Worm (Caenorhabditis elegans) whole organism, L4 larva: ENCODE results near the gene C38H2.3.

ENCODE experiments used
- D1046.2 ChIP-seq: fragments of 200-800 bp; sonication (Bioruptor generic); IDR thresholded peaks from 2 replicates; pipeline ENCODE4 v1.3.6; 2022; ENCODE audit warnings: missing genetic modification characterization, missing compliant biosample characterization
- F44E2.7 ChIP-seq: fragments of 200-800 bp; sonication (Bioruptor generic); IDR thresholded peaks from 2 replicates; pipeline ENCODE4 v2.1.2; 2022; ENCODE audit warnings: missing genetic modification characterization, missing compliant biosample characterization
- T20F7.1 ChIP-seq: fragments of 200-800 bp; sonication (Bioruptor generic); optimal IDR thresholded peaks from 2 replicates; lab custom pipeline; 2018; ENCODE audit warnings: mild to moderate bottlenecking, missing genetic modification characterization, missing compliant biosample characterization
- Y48G9A.11 ChIP-seq: fragments of 200-800 bp; sonication (Bioruptor generic); IDR thresholded peaks from 2 replicates; pipeline ENCODE4 v1.3.6; 2022; ENCODE audit warnings: missing genetic modification reagents, missing genetic modification characterization, missing compliant biosample characterization
- Y75B8A.6 ChIP-seq: fragments of 200-800 bp; sonication (Bioruptor generic); IDR thresholded peaks from 2 replicates; pipeline ENCODE4 v1.3.6; 2022; ENCODE audit warnings: missing genetic modification reagents, missing genetic modification characterization, missing compliant biosample characterization
- aha-1 ChIP-seq: fragments of 150-350 bp; peaks from one replicate; lab custom pipeline; 2014; ENCODE audit warnings: missing biosample characterization, missing genetic modification characterization
- ama-1 ChIP-seq: fragments of 150-350 bp; optimal IDR thresholded peaks from 2 replicates; lab custom pipeline; 2014; ENCODE audit warnings: inconsistent platforms, mixed read lengths
- arid-1 ChIP-seq: fragments of 200-800 bp; sonication (Bioruptor generic); conservative IDR thresholded peaks from 2 replicates; pipeline ENCODE4 v1.3.6; 2022; ENCODE audit warnings: missing genetic modification reagents, missing genetic modification characterization, missing compliant biosample characterization
- ceh-62 ChIP-seq: sonication (generic microtip); optimal IDR thresholded peaks from 2 replicates; lab custom pipeline; 2017; ENCODE audit warnings: missing biosample characterization, missing genetic modification characterization
- ctbp-1 ChIP-seq: fragments of 200-800 bp; sonication (Bioruptor generic); IDR thresholded peaks from 2 replicates; pipeline ENCODE4 v1.3.6; 2022; ENCODE audit warnings: missing genetic modification reagents, missing genetic modification characterization, missing compliant biosample characterization
- daf-12 ChIP-seq: fragments of 150-350 bp; optimal IDR thresholded peaks from 2 replicates; lab custom pipeline; 2014; ENCODE audit warnings: missing biosample characterization, missing genetic modification reagents, missing genetic modification characterization
- daf-16 ChIP-seq, 3 experiments: sonication (generic microtip); optimal IDR thresholded peaks; 2 replicates each; lab custom pipeline; 2016 to 2017; ENCODE audit warnings: missing genetic modification characterization in 3 of 3, missing genetic modification reagents in 3 of 3, mild to moderate bottlenecking in 2 of 3, missing compliant biosample characterization in 2 of 3, missing biosample characterization in 1 of 3, moderate library complexity in 1 of 3
- dmd-6 ChIP-seq: fragments of 200-800 bp; sonication (Bioruptor generic); IDR thresholded peaks from 2 replicates; pipeline ENCODE4 v1.3.6; 2022; ENCODE audit warnings: missing genetic modification reagents, missing genetic modification characterization, missing compliant biosample characterization
- dmd-9 ChIP-seq: fragments of 200-800 bp; sonication (Bioruptor generic); IDR thresholded peaks from 2 replicates; pipeline ENCODE4 v1.3.6; 2022; ENCODE audit warnings: missing genetic modification reagents, missing genetic modification characterization, missing compliant biosample characterization
- dpl-1 ChIP-seq: fragments of 150-350 bp; optimal IDR thresholded peaks from 2 replicates; lab custom pipeline; 2014; ENCODE audit warnings: missing biosample characterization, missing genetic modification reagents, missing genetic modification characterization
- dve-1 ChIP-seq: sonication (generic microtip); optimal IDR thresholded peaks from 2 replicates; lab custom pipeline; 2017; ENCODE audit warnings: antibody characterized with exemption, mild to moderate bottlenecking, missing genetic modification characterization, missing compliant biosample characterization; ENCODE audit not compliant: insufficient read depth
- egl-27 ChIP-seq: sonication (generic microtip); optimal IDR thresholded peaks from 3 replicates; lab custom pipeline; 2017; ENCODE audit warnings: missing biosample characterization, missing genetic modification reagents, missing genetic modification characterization
- gei-8 ChIP-seq: fragments of 200-800 bp; sonication (Bioruptor generic); optimal IDR thresholded peaks from 2 replicates; lab custom pipeline; 2018; ENCODE audit warnings: mild to moderate bottlenecking, missing genetic modification characterization, missing compliant biosample characterization
- hif-1 ChIP-seq, 2 experiments: sonication (generic microtip); optimal IDR thresholded peaks; 2 replicates each; lab custom pipeline; 2016 to 2017; ENCODE audit warnings: missing compliant biosample characterization in 2 of 2, missing genetic modification characterization in 2 of 2, missing genetic modification reagents in 2 of 2, missing genotype in 2 of 2, mild to moderate bottlenecking in 1 of 2
- lin-1 ChIP-seq: fragments of 200-800 bp; sonication (Bioruptor generic); IDR thresholded peaks from 2 replicates; pipeline ENCODE4 v1.3.6; 2022; ENCODE audit warnings: missing genetic modification reagents, missing genetic modification characterization, missing compliant biosample characterization
- lin-29 ChIP-seq: fragments of 200-800 bp; sonication (Bioruptor generic); IDR thresholded peaks from 2 replicates; pipeline ENCODE4 v1.3.6; 2022; ENCODE audit warnings: missing genetic modification reagents, missing genetic modification characterization, missing compliant biosample characterization
- lin-38 ChIP-seq: fragments of 200-800 bp; sonication (Bioruptor generic); IDR thresholded peaks from 2 replicates; pipeline ENCODE4 v1.3.6; 2022; ENCODE audit warnings: missing genetic modification reagents, missing genetic modification characterization, missing compliant biosample characterization
- lsy-2 ChIP-seq, 2 experiments: fragments of 150-350 bp in 1 of 2; sonication (generic microtip) in 1 of 2; optimal IDR thresholded peaks; 2 replicates each; lab custom pipeline; 2014 to 2017; ENCODE audit warnings: missing biosample characterization in 2 of 2, missing genetic modification characterization in 2 of 2
- madf-5 ChIP-seq, 2 experiments: fragments of 200-800 bp; sonication (Bioruptor generic); IDR thresholded peaks; 2 replicates each; pipeline ENCODE4 v1.3.6; 2022; ENCODE audit warnings: missing compliant biosample characterization in 2 of 2, missing genetic modification characterization in 2 of 2
- madf-9 ChIP-seq: fragments of 200-800 bp; sonication (Bioruptor generic); conservative IDR thresholded peaks from 2 replicates; pipeline ENCODE4 v1.3.6; 2022; ENCODE audit warnings: missing genetic modification reagents, missing genetic modification characterization, missing compliant biosample characterization
- mes-2 ChIP-seq: sonication (generic microtip); optimal IDR thresholded peaks from 2 replicates; lab custom pipeline; 2016; ENCODE audit warnings: missing genotype, mild to moderate bottlenecking, missing genetic modification characterization, missing compliant biosample characterization; ENCODE audit not compliant: poor library complexity, severe bottlenecking
- nhr-102 ChIP-seq: sonication (generic microtip); optimal IDR thresholded peaks from 2 replicates; lab custom pipeline; 2016; ENCODE audit warnings: mild to moderate bottlenecking, missing genetic modification characterization, moderate library complexity, missing compliant biosample characterization
- nhr-11 ChIP-seq: fragments of 150-350 bp; optimal IDR thresholded peaks from 2 replicates; lab custom pipeline; 2014; ENCODE audit warnings: missing biosample characterization, missing genetic modification characterization
- nhr-237 ChIP-seq: sonication (generic microtip); optimal IDR thresholded peaks from 2 replicates; lab custom pipeline; 2017; ENCODE audit warnings: missing biosample characterization, missing genetic modification characterization
- nhr-25 ChIP-seq: sonication (generic microtip); optimal IDR thresholded peaks from 2 replicates; lab custom pipeline; 2017; ENCODE audit warnings: missing genetic modification characterization, mild to moderate bottlenecking, missing compliant biosample characterization, antibody characterized with exemption, moderate library complexity, borderline replicate concordance; ENCODE audit not compliant: insufficient read depth
- nhr-28 ChIP-seq: fragments of 150-350 bp; optimal IDR thresholded peaks from 2 replicates; lab custom pipeline; 2014; ENCODE audit warnings: missing biosample characterization, missing genetic modification characterization
- nhr-41 ChIP-seq: fragments of 200-800 bp; sonication (Bioruptor generic); IDR thresholded peaks from 2 replicates; pipeline ENCODE4 v1.3.6; 2022; ENCODE audit warnings: missing genetic modification reagents, missing genetic modification characterization, missing compliant biosample characterization
- pha-4 ChIP-seq, 2 experiments: fragments of 150-350 bp in 1 of 2; fragments of 200-800 bp in 1 of 2; sonication (Bioruptor generic) in 1 of 2; IDR thresholded peaks in 1 of 2; optimal IDR thresholded peaks in 1 of 2; 2 replicates each; pipeline versions ENCODE4 v1.3.6 to Lab custom; 2014 to 2022; ENCODE audit warnings: missing genetic modification characterization in 2 of 2, missing genetic modification reagents in 2 of 2, missing biosample characterization in 1 of 2, missing compliant biosample characterization in 1 of 2
- rbr-2 ChIP-seq: sonication (generic microtip); optimal IDR thresholded peaks from 2 replicates; lab custom pipeline; 2016; ENCODE audit warnings: missing genotype, missing genetic modification characterization, missing compliant biosample characterization
- spr-1 ChIP-seq: sonication (generic microtip); optimal IDR thresholded peaks from 2 replicates; lab custom pipeline; 2016; ENCODE audit warnings: mild to moderate bottlenecking, missing genetic modification characterization, missing compliant biosample characterization
- unc-130 ChIP-seq: sonication (generic microtip); optimal IDR thresholded peaks from 2 replicates; lab custom pipeline; 2016; ENCODE audit warnings: missing genetic modification reagents, missing genetic modification characterization, missing compliant biosample characterization
- unc-62 ChIP-seq, 3 experiments: fragments of 150-350 bp in 1 of 3; sonication (generic microtip); optimal IDR thresholded peaks in 2 of 3; peaks in 1 of 3; 1 replicate in 1 of 3; 2 replicates in 2 of 3; lab custom pipeline; 2014 to 2017; ENCODE audit warnings: missing biosample characterization in 3 of 3, missing genetic modification characterization in 3 of 3, missing genetic modification reagents in 3 of 3, missing genotype in 1 of 3
- zag-1 ChIP-seq: fragments of 150-350 bp; optimal IDR thresholded peaks from 2 replicates; lab custom pipeline; 2014; ENCODE audit warnings: missing biosample characterization, missing genetic modification characterization
- zfp-2 ChIP-seq: sonication (generic microtip); optimal IDR thresholded peaks from 2 replicates; lab custom pipeline; 2016; ENCODE audit warnings: mild to moderate bottlenecking, missing genetic modification characterization, missing compliant biosample characterization
- zfp-3 ChIP-seq: fragments of 200-800 bp; sonication (Bioruptor generic); conservative IDR thresholded peaks from 2 replicates; pipeline ENCODE4 v1.3.6; 2022; ENCODE audit warnings: missing genetic modification reagents, missing genetic modification characterization, missing compliant biosample characterization
- zip-2 ChIP-seq: fragments of 150-350 bp; optimal IDR thresholded peaks from 2 replicates; lab custom pipeline; 2014; ENCODE audit warnings: missing biosample characterization, missing genetic modification characterization

Gene C38H2.3

ce11 chrIII:10341758-10342157, 44.6 kb downstream of the C38H2.3 start, which contains the start of gene tbx-9:
Gene tbx-9, minus strand, starts transcription at chrIII:10341858.
- no peak for TF ChIP-seq egl-27
- TF ChIP-seq daf-16 (GFP tag; optimal IDR thresholded peaks at IDR 0.05; lab: Kevin White, UChicago), result no peak
- TF ChIP-seq daf-16 (tag; optimal IDR thresholded peaks at IDR 0.05; lab: Kevin White, UChicago), result no peak
- no peak for TF ChIP-seq Y75B8A.6 (GFP tag; lab: Robert Waterston, UW)
- TF ChIP-seq zip-2, result no peak

ce11 chrIII:10339949-10340348, 46.4 kb downstream of the C38H2.3 start:
- no peak for TF ChIP-seq ceh-62 (tag; lab: Kevin White, UChicago)
- peak; percentile 69 for TF ChIP-seq aha-1
- TF ChIP-seq, all 104 proteins: peak for 1

- peak in 1 of 2 experiments; percentile 51 for TF ChIP-seq lsy-2 (tag; optimal IDR thresholded peaks at IDR 0.05; lab: Kevin White, UChicago)
- no peak for TF ChIP-seq daf-12 (tag; lab: Kevin White, UChicago)
- TF ChIP-seq ama-1 (lab: Kevin White, UChicago), result peak; percentile 84
- TF ChIP-seq aha-1, result peak; percentile 62
- no peak for TF ChIP-seq rbr-2 (tag; lab: Kevin White, UChicago)
- peak; percentile 53 for TF ChIP-seq dve-1
- peak; percentile 74; the same call in 1 of the 2 replicates for TF ChIP-seq zfp-3
- TF ChIP-seq nhr-25, result peak; percentile 56
- TF ChIP-seq nhr-237, result no peak
- peak; percentile 11 for TF ChIP-seq nhr-28
- peak in 1 of 2 experiments; percentile 8 for TF ChIP-seq unc-62 (GFP tag; optimal IDR thresholded peaks at IDR 0.05 in 1 of 2; lab: Kevin White, UChicago)
- no peak for TF ChIP-seq unc-62 (tag; optimal IDR thresholded peaks at IDR 0.05; lab: Kevin White, UChicago)
- no peak for TF ChIP-seq dpl-1 (GFP tag; lab: Kevin White, UChicago)
- no peak for TF ChIP-seq nhr-41
- no peak for TF ChIP-seq F44E2.7 (GFP tag; lab: Robert Waterston, UW)
Observed at ce11 chrIII:10338992-10339852, 47.2 kb downstream of the C38H2.3 start.

- TF ChIP-seq Y75B8A.6 (GFP tag; lab: Robert Waterston, UW) (no peak), lin-38 (GFP tag; lab: Robert Waterston, UW) (no peak), nhr-11 (no peak), hif-1 (tag; optimal IDR thresholded peaks at IDR 0.05; lab: Kevin White, UChicago) (no peak), lin-29 (GFP tag; lab: Robert Waterston, UW) (no peak), aha-1 (peak; percentile 87), spr-1 (tag; lab: Kevin White, UChicago) (no peak), rbr-2 (tag; lab: Kevin White, UChicago) (no peak), arid-1 (GFP tag; lab: Robert Waterston, UW) (no peak), T20F7.1 (GFP tag; lab: Kevin White, UChicago) (peak; percentile 54), madf-5 (GFP tag; IDR thresholded peaks at IDR 0.05; lab: Robert Waterston, UW) (no peak), zfp-2 (tag; lab: Kevin White, UChicago) (no peak), lin-1 (GFP tag; lab: Robert Waterston, UW) (no peak), dmd-6 (GFP tag; lab: Robert Waterston, UW) (peak; percentile 41), gei-8 (no peak), mes-2 (tag; lab: Kevin White, UChicago) (peak; percentile 19), daf-12 (tag; lab: Kevin White, UChicago) (no peak), ctbp-1 (GFP tag; lab: Robert Waterston, UW) (no peak), nhr-102 (tag; lab: Kevin White, UChicago) (no peak), zfp-3 (0 out of 2 replicates have a peak, but pooled peaks have one; percentile 14), madf-9 (GFP tag; lab: Robert Waterston, UW) (no peak), dmd-9 (no peak), zag-1 (tag; lab: Kevin White, UChicago) (no peak), unc-130 (GFP tag; lab: Kevin White, UChicago) (no peak), D1046.2 (GFP tag; lab: Robert Waterston, UW) (no peak), pha-4 (GFP tag; IDR thresholded peaks at IDR 0.05; lab: Robert Waterston, UW) (no peak), pha-4 (tag; optimal IDR thresholded peaks at IDR 0.05; lab: Kevin White, UChicago) (no peak), Y48G9A.11 (GFP tag; lab: Robert Waterston, UW) (no peak)
Observed at ce11 chrIII:10337508-10338166, 48.7 kb downstream of the C38H2.3 start, which contains the start of gene ttr-15. Gene ttr-15, plus strand, starts transcription at chrIII:10337847.
